Worm (Caenorhabditis elegans): Measurements from ENCODE around the gene trcs-2.
A peak's percentile ranks its signal among the peaks of the same experiment; 100 is the strongest.

DNA sequence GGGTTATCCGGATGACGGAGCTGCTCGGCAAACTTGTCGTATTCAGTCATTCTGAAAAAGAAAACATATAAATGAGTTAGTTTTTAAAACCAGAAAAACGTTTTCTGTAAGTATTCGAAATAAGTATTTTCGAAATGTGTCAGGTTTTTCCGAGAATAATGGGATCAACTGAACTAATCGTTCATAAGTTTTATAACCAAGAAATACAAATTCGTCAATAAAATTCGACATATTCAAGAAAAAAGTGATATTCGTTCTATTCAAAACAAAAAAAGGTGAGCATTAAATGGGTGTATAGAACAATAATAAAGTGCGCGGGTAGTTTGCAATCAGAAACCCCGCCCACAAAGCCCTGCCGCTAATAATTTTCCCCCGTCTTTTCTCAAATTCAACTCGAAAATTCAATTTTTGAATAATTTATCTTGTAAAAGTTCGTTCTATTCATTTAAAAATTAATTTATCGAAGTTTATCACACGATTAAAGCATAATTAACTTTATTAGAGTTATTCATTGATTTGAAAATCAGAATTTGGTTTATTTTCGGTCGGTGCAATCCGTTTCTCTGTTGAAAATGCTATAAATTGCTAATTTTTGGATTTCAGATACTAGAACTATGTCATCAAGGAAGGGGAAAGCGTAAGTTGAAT is 5.9 kb upstream of the trcs-2 start, which contains the start of the genes cyn-11 and T01B7.5:
- TF ChIP-seq lsy-2 (tag; optimal IDR thresholded peaks at IDR 0.05) (peak; percentile 49), nhr-76 (tag; optimal IDR thresholded peaks at IDR 0.05) (no peak), unc-39 (tag; optimal IDR thresholded peaks at IDR 0.05) (no peak), nhr-237 (tag; optimal IDR thresholded peaks at IDR 0.05) (no peak), elt-1 (tag; optimal IDR thresholded peaks at IDR 0.05; ENCODE audit: borderline replicate concordance, insufficient read depth) (peak; percentile 47)
